Worm (Caenorhabditis elegans): ENCODE results near the gene Y47D7A.18.

- TF ChIP-seq ceh-82 (tag; optimal IDR thresholded peaks at IDR 0.05) (no peak), nhr-77 (tag; optimal IDR thresholded peaks at IDR 0.05) (no peak), nhr-10 (tag; optimal IDR thresholded peaks at IDR 0.05) (no peak), lin-1 (GFP tag; IDR thresholded peaks at IDR 0.05) (no peak), egl-43 (GFP tag; IDR thresholded peaks at IDR 0.05) (no peak), nhr-28 (tag; optimal IDR thresholded peaks at IDR 0.05) (no peak), ztf-11 (tag; optimal IDR thresholded peaks at IDR 0.05) (no peak), nhr-102 (tag; optimal IDR thresholded peaks at IDR 0.05) (no peak), ZK337.2 (GFP tag; IDR thresholded peaks at IDR 0.05) (no peak), skn-1 (tag; optimal IDR thresholded peaks at IDR 0.05) (no peak), egl-27 (tag; optimal IDR thresholded peaks at IDR 0.05) (no peak), ama-1 (optimal IDR thresholded peaks at IDR 0.05) (no peak), lin-39 (tag; optimal IDR thresholded peaks at IDR 0.05) (no peak)
Measured at ce11 chrV:4400118-4400517, 16.5 kb downstream of the Y47D7A.18 start, which contains the start of gene F13A2.4.
